Fruit fly (Drosophila melanogaster): ENCODE results near the gene CG32720.

DNA sequence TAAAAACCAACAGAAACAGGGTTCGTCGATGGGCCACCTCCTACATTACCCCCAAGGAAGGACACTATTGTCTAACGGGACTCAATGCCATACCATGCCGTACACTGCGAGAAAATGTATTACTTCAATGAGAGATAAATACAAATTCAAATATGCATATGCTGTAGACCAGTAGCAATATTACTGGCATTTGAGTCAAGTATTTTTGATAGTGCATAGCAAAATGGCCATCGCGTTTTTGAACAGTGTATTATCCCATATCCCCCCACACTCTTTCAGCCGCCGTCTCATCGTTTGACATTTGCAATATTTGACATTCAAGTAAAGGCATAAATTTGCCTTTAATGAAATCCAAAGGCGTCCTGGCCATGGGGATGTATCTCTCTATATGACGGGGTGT lies 48.5 kb downstream of the CG32720 start:
- TF ChIP-seq Sin3A (optimal IDR thresholded peaks at IDR 0.05) (no peak), psq (optimal IDR thresholded peaks at IDR 0.05) (no peak)

All from Kc167 (cell line).